Fruit fly (Drosophila melanogaster): ENCODE data around the gene wake.

DNA sequence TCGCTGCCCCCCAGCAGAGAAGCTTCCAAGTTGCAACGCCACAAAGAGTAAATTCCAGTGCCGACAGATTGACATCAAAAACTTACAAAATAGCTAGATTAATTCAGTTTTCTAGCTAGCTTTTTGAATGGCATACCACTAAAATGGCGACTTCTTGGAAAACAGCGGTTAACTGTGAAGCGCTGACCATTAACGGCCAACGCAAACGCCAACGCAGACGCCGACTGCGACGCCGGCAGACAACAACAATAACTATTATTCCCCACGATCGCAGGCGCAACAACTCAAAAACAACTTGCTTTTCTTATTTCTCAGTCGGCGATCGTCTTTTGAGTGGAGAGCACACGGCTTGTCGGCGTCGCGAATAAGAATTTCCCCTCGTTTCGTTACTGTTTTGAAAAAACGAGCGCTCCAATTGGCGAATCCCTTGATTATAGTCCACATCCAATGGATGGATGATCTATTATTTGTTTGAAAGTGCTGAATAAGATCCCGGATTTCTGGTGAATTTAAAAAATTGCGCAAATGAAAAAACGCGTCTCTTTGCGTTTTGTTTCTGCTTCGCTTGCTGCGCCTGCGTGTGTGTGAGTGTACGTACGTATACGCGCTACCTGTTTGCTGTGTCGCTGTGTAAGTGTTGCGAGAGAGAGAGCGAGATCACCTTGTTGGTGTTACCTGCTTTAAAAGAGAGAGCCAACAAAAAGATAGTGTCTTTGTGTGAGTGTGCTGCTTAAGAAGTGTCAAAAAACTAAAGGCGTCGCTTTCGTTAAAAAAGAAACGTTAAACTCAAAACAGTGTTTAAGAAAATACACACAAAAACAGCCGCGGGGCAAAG, 27.1 kb downstream of the wake start:
- TF ChIP-seq psq (optimal IDR thresholded peaks at IDR 0.05) (no peak), ttk (optimal IDR thresholded peaks at IDR 0.05) (no peak), h (optimal IDR thresholded peaks at IDR 0.05) (no peak)

All from Kc167 (cell line).